Worm (Caenorhabditis elegans): ENCODE results near the gene F49C12.6.

DNA sequence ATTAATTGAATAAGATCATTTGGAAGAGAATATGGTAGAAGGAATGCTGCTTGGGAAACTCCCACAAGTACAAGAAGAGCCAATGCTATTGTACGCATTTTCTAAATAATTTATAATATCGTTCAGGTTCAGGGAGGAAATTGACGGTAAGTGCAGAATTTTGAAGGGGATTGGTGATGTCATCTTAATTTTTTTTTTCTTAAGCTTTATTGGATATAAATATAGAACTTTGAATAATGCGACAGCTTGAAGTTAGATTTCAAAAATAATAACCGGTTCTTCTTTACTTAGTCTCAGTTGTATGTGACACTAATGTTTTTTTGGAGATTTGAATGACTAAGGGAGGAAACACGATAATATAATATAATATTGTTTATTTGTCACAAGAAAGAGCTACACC, 21.9 kb upstream of the F49C12.6 start, which contains the start of gene nspg-7.1:
- no peak for TF ChIP-seq sptf-1 (tag; optimal IDR thresholded peaks at IDR 0.05)
- no peak for TF ChIP-seq pha-4 (tag; optimal IDR thresholded peaks at IDR 0.05)
- no peak for TF ChIP-seq ceh-43 (GFP tag; optimal IDR thresholded peaks at IDR 0.05)
- TF ChIP-seq unc-62 (GFP tag; optimal IDR thresholded peaks at IDR 0.05) = no peak
- TF ChIP-seq lin-13 (tag; optimal IDR thresholded peaks at IDR 0.05) = no peak
- no peak for TF ChIP-seq nhr-76 (tag; optimal IDR thresholded peaks at IDR 0.05)
- TF ChIP-seq ces-1 (GFP tag; optimal IDR thresholded peaks at IDR 0.05) = no peak
- no peak for TF ChIP-seq unc-120 (tag; optimal IDR thresholded peaks at IDR 0.05; ENCODE audit: poor library complexity, severe bottlenecking)
- no peak for TF ChIP-seq nhr-12 (tag; optimal IDR thresholded peaks at IDR 0.05)
- no peak for TF ChIP-seq lsy-2 (tag; optimal IDR thresholded peaks at IDR 0.05)
- no peak for TF ChIP-seq ztf-11 (tag; optimal IDR thresholded peaks at IDR 0.05)
- TF ChIP-seq elt-3 (tag; optimal IDR thresholded peaks at IDR 0.05) = no peak
- no peak for TF ChIP-seq unc-39 (tag; optimal IDR thresholded peaks at IDR 0.05)
- TF ChIP-seq ham-2 (GFP tag; optimal IDR thresholded peaks at IDR 0.05) = no peak

All from whole organism, mixed stage, embryonic.